Fruit fly (Drosophila melanogaster): ENCODE measurements around the gene CG9328.

dm6 chr2L:20822025-20822371, 24.5 kb downstream of the CG9328 start:
- TF ChIP-seq CG8478 (optimal IDR thresholded peaks at IDR 0.05) (no peak), CTCF (optimal IDR thresholded peaks at IDR 0.05) (peak in 1 of 2 experiments; percentile 0)
